Fruit fly (Drosophila melanogaster) whole organism, embryonic: ENCODE data around the gene CG7135.

Source experiments
- ATbp ChIP-seq: fragments of 200-800 bp; sonication (Bioruptor generic); optimal IDR thresholded peaks from 2 replicates; lab custom pipeline; 2017; ENCODE audit warnings: missing biosample characterization, mild to moderate bottlenecking, missing genetic modification characterization, missing genetic modification reagents
- CG12219 ChIP-seq: fragments of 200-800 bp; sonication (Bioruptor generic); optimal IDR thresholded peaks from 3 replicates; lab custom pipeline; 2018; ENCODE audit warnings: missing biosample characterization, mild to moderate bottlenecking, missing genetic modification characterization
- CG15696 ChIP-seq: fragments of 200-800 bp; sonication (Bioruptor generic); optimal IDR thresholded peaks from 2 replicates; lab custom pipeline; 2019; ENCODE audit warnings: missing biosample characterization, mild to moderate bottlenecking, missing genetic modification characterization, moderate library complexity
- CG16813 ChIP-seq: fragments of 200-800 bp; sonication (Bioruptor generic); IDR thresholded peaks from 3 replicates; pipeline ENCODE4 v1.3.6; 2022; ENCODE audit warnings: missing biosample characterization, missing genetic modification characterization; ENCODE audit not compliant: partially characterized antibody
- CG17912 ChIP-seq: fragments of 200-800 bp; sonication (Bioruptor generic); optimal IDR thresholded peaks from 2 replicates; lab custom pipeline; 2018; ENCODE audit warnings: missing biosample characterization, mild to moderate bottlenecking, missing genetic modification characterization
- CG18764 ChIP-seq: fragments of 200-800 bp; sonication (Bioruptor generic); optimal IDR thresholded peaks from 3 replicates; lab custom pipeline; 2016; ENCODE audit warnings: missing biosample characterization, missing genetic modification characterization
- CG2116 ChIP-seq: fragments of 200-800 bp; sonication (Bioruptor generic); optimal IDR thresholded peaks from 3 replicates; lab custom pipeline; 2018; ENCODE audit warnings: missing biosample characterization, mild to moderate bottlenecking, missing genetic modification characterization
- CG30020 ChIP-seq: fragments of 200-800 bp; optimal IDR thresholded peaks from 2 replicates; lab custom pipeline; 2019; ENCODE audit warnings: missing biosample characterization, mild to moderate bottlenecking, missing genetic modification characterization, moderate library complexity
- CG33557 ChIP-seq: fragments of 200-800 bp; sonication (Bioruptor generic); optimal IDR thresholded peaks from 2 replicates; lab custom pipeline; 2019; ENCODE audit warnings: missing biosample characterization, mild to moderate bottlenecking, missing genetic modification characterization, moderate library complexity
- CG42726 ChIP-seq: fragments of 200-800 bp; sonication (Bioruptor generic); IDR thresholded peaks from 2 replicates; pipeline ENCODE4 v1.3.6; 2022; ENCODE audit warnings: missing biosample characterization, missing genetic modification characterization; ENCODE audit not compliant: partially characterized antibody
- CG7556 ChIP-seq: fragments of 200-800 bp; sonication (Bioruptor generic); optimal IDR thresholded peaks from 2 replicates; lab custom pipeline; 2017; ENCODE audit warnings: missing biosample characterization, mild to moderate bottlenecking, missing genetic modification characterization
- CG7928 ChIP-seq: fragments of 200-800 bp; sonication (Bioruptor generic); optimal IDR thresholded peaks from 2 replicates; lab custom pipeline; 2017; ENCODE audit warnings: missing biosample characterization, mild to moderate bottlenecking, missing genetic modification characterization
- CG8089 ChIP-seq: fragments of 200-800 bp; sonication (Bioruptor generic); optimal IDR thresholded peaks from 3 replicates; lab custom pipeline; 2016; ENCODE audit warnings: missing biosample characterization, missing genetic modification characterization
- CG8924 ChIP-seq: fragments of 200-800 bp; optimal IDR thresholded peaks from 3 replicates; lab custom pipeline; 2019; ENCODE audit warnings: missing biosample characterization, mild to moderate bottlenecking, missing genetic modification characterization, moderate library complexity
- CG9609 ChIP-seq: fragments of 200-800 bp; sonication (Bioruptor generic); optimal IDR thresholded peaks from 3 replicates; lab custom pipeline; 2016; ENCODE audit warnings: missing biosample characterization, missing genetic modification characterization
- CTCF ChIP-seq: fragments of 200-800 bp; sonication (Bioruptor generic); optimal IDR thresholded peaks from 2 replicates; lab custom pipeline; 2017; ENCODE audit warnings: missing biosample characterization, mild to moderate bottlenecking, missing genetic modification characterization, moderate library complexity
- D19B ChIP-seq: fragments of 200-800 bp; sonication (Bioruptor generic); optimal IDR thresholded peaks from 2 replicates; lab custom pipeline; 2017; ENCODE audit warnings: missing biosample characterization, mild to moderate bottlenecking, missing genetic modification characterization
- Fer2 ChIP-seq: fragments of 200-800 bp; sonication (Bioruptor generic); optimal IDR thresholded peaks from 2 replicates; lab custom pipeline; 2018; ENCODE audit warnings: missing biosample characterization, mild to moderate bottlenecking, missing genetic modification characterization, moderate library complexity
- Fer3 ChIP-seq: fragments of 200-800 bp; sonication (Bioruptor generic); optimal IDR thresholded peaks from 2 replicates; lab custom pipeline; 2018; ENCODE audit warnings: missing biosample characterization, mild to moderate bottlenecking, missing genetic modification characterization, moderate library complexity
- HLH4C ChIP-seq: fragments of 200-800 bp; sonication (Bioruptor generic); IDR thresholded peaks from 3 replicates; pipeline ENCODE4 v1.3.6; 2022; ENCODE audit warnings: missing biosample characterization, missing genetic modification characterization; ENCODE audit not compliant: partially characterized antibody
- Hsf ChIP-seq: fragments of 200-800 bp; sonication (Bioruptor generic); optimal IDR thresholded peaks from 3 replicates; lab custom pipeline; 2016; ENCODE audit warnings: missing biosample characterization, missing genetic modification characterization
- Jarid2 ChIP-seq: fragments of 200-800 bp; sonication (Bioruptor generic); optimal IDR thresholded peaks from 3 replicates; lab custom pipeline; 2017; ENCODE audit warnings: mild to moderate bottlenecking, missing biosample characterization, missing genetic modification reagents, missing genetic modification characterization
- MBD-R2 ChIP-seq: fragments of 200-800 bp; sonication (Bioruptor generic); IDR thresholded peaks from 2 replicates; pipeline ENCODE4 v1.3.6; 2022; ENCODE audit warnings: missing biosample characterization, missing genetic modification characterization
- Meics ChIP-seq: fragments of 200-800 bp; sonication (Bioruptor generic); optimal IDR thresholded peaks from 2 replicates; lab custom pipeline; 2017; ENCODE audit warnings: missing biosample characterization, mild to moderate bottlenecking, missing genetic modification characterization
- Scr ChIP-seq: fragments of 200-800 bp; sonication (Bioruptor generic); IDR thresholded peaks from 2 replicates; pipeline ENCODE4 v1.3.6; 2022; ENCODE audit warnings: missing biosample characterization, missing genetic modification characterization; ENCODE audit not compliant: partially characterized antibody
- Sox102F ChIP-seq: fragments of 200-800 bp; sonication (Bioruptor generic); optimal IDR thresholded peaks from 2 replicates; lab custom pipeline; 2018; ENCODE audit warnings: missing biosample characterization, mild to moderate bottlenecking, missing genetic modification characterization, moderate library complexity
- al ChIP-seq: fragments of 200-800 bp; sonication (Bioruptor generic); IDR thresholded peaks from 2 replicates; pipeline ENCODE4 v1.3.6; 2022; ENCODE audit warnings: missing biosample characterization, missing genetic modification characterization
- aop ChIP-seq: fragments of 200-800 bp; sonication (Bioruptor generic); IDR thresholded peaks from 2 replicates; pipeline ENCODE4 v1.3.6; 2022; ENCODE audit warnings: missing biosample characterization, missing genetic modification characterization
- bbx ChIP-seq: fragments of 200-800 bp; sonication (Bioruptor generic); IDR thresholded peaks from 2 replicates; pipeline ENCODE4 v1.3.6; 2022; ENCODE audit warnings: missing biosample characterization, missing genetic modification characterization; ENCODE audit not compliant: partially characterized antibody
- caup ChIP-seq: fragments of 200-800 bp; sonication (Bioruptor generic); optimal IDR thresholded peaks from 3 replicates; lab custom pipeline; 2017; ENCODE audit warnings: missing biosample characterization, mild to moderate bottlenecking, missing genetic modification characterization, moderate library complexity; ENCODE audit not compliant: severe bottlenecking
- chif ChIP-seq, 2 experiments: fragments of 200-800 bp; sonication (Bioruptor generic); optimal IDR thresholded peaks; 3 replicates each; lab custom pipeline; 2016; ENCODE audit warnings: missing biosample characterization in 2 of 2, missing genetic modification characterization in 2 of 2
- croc ChIP-seq: fragments of 200-800 bp; sonication (Bioruptor generic); conservative IDR thresholded peaks from 3 replicates; pipeline ENCODE4 v1.3.6; 2022; ENCODE audit warnings: missing biosample characterization, missing genetic modification characterization
- dysf ChIP-seq: fragments of 200-800 bp; sonication (Bioruptor generic); IDR thresholded peaks from 3 replicates; pipeline ENCODE4 v1.3.6; 2022; ENCODE audit warnings: missing biosample characterization, missing genetic modification characterization
- eve ChIP-seq, 2 experiments: fragments of >200 bp; optimal IDR thresholded peaks; 2 replicates each; lab custom pipeline; 2017; ENCODE audit warnings: missing biosample characterization in 2 of 2, missing genetic modification characterization in 2 of 2
- ewg ChIP-seq: fragments of 200-800 bp; sonication (Bioruptor generic); optimal IDR thresholded peaks from 3 replicates; lab custom pipeline; 2017; ENCODE audit warnings: mild to moderate bottlenecking, missing biosample characterization, missing genetic modification reagents, missing genetic modification characterization
- ken ChIP-seq: fragments of 200-800 bp; sonication (Bioruptor generic); IDR thresholded peaks from 3 replicates; pipeline ENCODE4 v1.3.6; 2022; ENCODE audit warnings: missing biosample characterization, missing genetic modification characterization
- nerfin-2 ChIP-seq: fragments of 200-800 bp; sonication (Bioruptor generic); IDR thresholded peaks from 2 replicates; pipeline ENCODE4 v1.3.6; 2022; ENCODE audit warnings: missing biosample characterization, missing genetic modification characterization; ENCODE audit not compliant: partially characterized antibody
- onecut ChIP-seq: fragments of 200-800 bp; sonication (Bioruptor generic); IDR thresholded peaks from 2 replicates; pipeline ENCODE4 v1.3.6; 2022; ENCODE audit warnings: missing biosample characterization, missing genetic modification characterization
- pho ChIP-seq: fragments of 200-800 bp; sonication (Bioruptor generic); optimal IDR thresholded peaks from 2 replicates; lab custom pipeline; 2016; ENCODE audit warnings: missing biosample characterization, missing genetic modification characterization
- schlank ChIP-seq: fragments of 200-800 bp; sonication (Bioruptor generic); optimal IDR thresholded peaks from 2 replicates; lab custom pipeline; 2018; ENCODE audit warnings: missing biosample characterization, mild to moderate bottlenecking, missing genetic modification characterization
- sens ChIP-seq: fragments of 200-800 bp; sonication (Bioruptor generic); peaks from one replicate; lab custom pipeline; 2016; ENCODE audit warnings: missing biosample characterization, missing genetic modification characterization
- tna ChIP-seq: fragments of 200-800 bp; sonication (Bioruptor generic); IDR thresholded peaks from 2 replicates; pipeline ENCODE4 v1.3.6; 2022; ENCODE audit warnings: missing biosample characterization, missing genetic modification characterization; ENCODE audit not compliant: partially characterized antibody
- z ChIP-seq: fragments of 200-800 bp; sonication (Bioruptor generic); IDR thresholded peaks from 3 replicates; pipeline ENCODE4 v1.3.6; 2022; ENCODE audit warnings: missing biosample characterization, missing genetic modification characterization
- zf30C ChIP-seq: fragments of 200-800 bp; sonication (Bioruptor generic); optimal IDR thresholded peaks from 3 replicates; lab custom pipeline; 2018; ENCODE audit warnings: missing biosample characterization, mild to moderate bottlenecking, missing genetic modification characterization

Gene CG7135

DNA sequence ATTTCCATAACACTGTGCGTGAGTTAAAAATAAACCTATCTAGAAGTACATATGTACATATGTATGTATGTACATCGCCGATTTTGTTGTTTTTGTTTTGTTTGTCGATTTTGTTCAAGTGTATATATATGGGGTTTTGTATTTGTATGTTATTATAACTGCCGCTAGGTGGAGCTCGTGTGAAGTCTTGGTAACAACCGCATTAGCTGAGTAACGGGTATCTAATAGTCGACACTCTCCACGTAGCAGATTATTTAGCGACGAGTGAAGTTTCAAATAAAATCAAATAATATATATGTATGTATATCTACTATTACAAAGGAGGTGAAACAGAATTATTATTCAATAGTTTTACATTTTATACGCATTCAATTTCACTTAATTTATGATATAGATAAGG lies 25.8 kb downstream of the CG7135 start (continued):
- no peak for TF ChIP-seq Fer3
- TF ChIP-seq CG15696 (tag; lab: Kevin White, UChicago), result no peak
- TF ChIP-seq CG8089 (GFP tag; lab: Kevin White, UChicago), result no peak
- no peak for TF ChIP-seq CG8924 (tag; lab: Kevin White, UChicago)
- TF ChIP-seq nerfin-2 (GFP tag; lab: Robert Waterston, UW), result 0 out of 2 replicates have a peak, but pooled peaks have one; percentile 27
- TF ChIP-seq CG9609 (GFP tag; lab: Kevin White, UChicago), result no peak
- TF ChIP-seq CTCF (GFP tag; lab: Kevin White, UChicago), result peak; percentile 87
- TF ChIP-seq HLH4C, result peak; percentile 67
- TF ChIP-seq CG18764, result no peak
- no peak for TF ChIP-seq Jarid2 (GFP tag; lab: Kevin White, UChicago)
- TF ChIP-seq ewg (GFP tag; lab: Kevin White, UChicago), result no peak
- TF ChIP-seq Fer2 (tag; lab: Kevin White, UChicago), result no peak
- TF ChIP-seq MBD-R2 (GFP tag; lab: Robert Waterston, UW), result no peak
- TF ChIP-seq Scr, result peak; percentile 9; the same call in 1 of the 2 replicates
- no peak for TF ChIP-seq onecut (GFP tag; lab: Robert Waterston, UW)
- TF ChIP-seq z (GFP tag; lab: Robert Waterston, UW), result no peak
- no peak for TF ChIP-seq sens (GFP tag; lab: Kevin White, UChicago)
- TF ChIP-seq aop (GFP tag; lab: Robert Waterston, UW), result no peak
- TF ChIP-seq CG16813 (GFP tag; lab: Robert Waterston, UW), result peak; percentile 58
- no peak for TF ChIP-seq CG7556 (GFP tag; lab: Kevin White, UChicago)
- no peak for TF ChIP-seq bbx
- no peak for TF ChIP-seq Meics (GFP tag; lab: Kevin White, UChicago)
- no peak for TF ChIP-seq Hsf (GFP tag; lab: Kevin White, UChicago)
- TF ChIP-seq CG30020 (tag; lab: Kevin White, UChicago), result no peak
- TF ChIP-seq caup (GFP tag; lab: Kevin White, UChicago), result no peak
- no peak for TF ChIP-seq CG33557
- TF ChIP-seq eve (GFP tag; optimal IDR thresholded peaks at IDR 0.05; lab: Kevin White, UChicago), result no peak
- no peak for TF ChIP-seq dysf
- peak; percentile 52; the same call in 1 of the 2 replicates for TF ChIP-seq tna
- TF ChIP-seq CG7928 (GFP tag; lab: Kevin White, UChicago), result no peak
- no peak for TF ChIP-seq CG42726
- TF ChIP-seq croc (GFP tag; lab: Robert Waterston, UW), result no peak
- no peak for TF ChIP-seq Sox102F (GFP tag; lab: Kevin White, UChicago)
- no peak for TF ChIP-seq chif (GFP tag; optimal IDR thresholded peaks at IDR 0.05; lab: Kevin White, UChicago)
- no peak for TF ChIP-seq pho
- no peak for TF ChIP-seq CG12219 (GFP tag; lab: Kevin White, UChicago)
- no peak for TF ChIP-seq CG2116
- TF ChIP-seq D19B, result peak; percentile 22
- TF ChIP-seq ATbp (GFP tag; lab: Kevin White, UChicago), result no peak
- no peak for TF ChIP-seq al (GFP tag; lab: Robert Waterston, UW)
- TF ChIP-seq zf30C (GFP tag; lab: Kevin White, UChicago), result peak; percentile 7
- no peak for TF ChIP-seq CG17912 (GFP tag; lab: Kevin White, UChicago)
- TF ChIP-seq schlank (tag; lab: Kevin White, UChicago), result no peak
- no peak for TF ChIP-seq ken (GFP tag; lab: Robert Waterston, UW)
